Worm (Caenorhabditis elegans) whole organism, late embryonic: Measurements from ENCODE around the gene F44E2.6.

Experiments used
- C08G9.2 ChIP-seq: sonication (generic microtip); optimal IDR thresholded peaks from 2 replicates; lab custom pipeline; 2016; ENCODE audit warnings: mild to moderate bottlenecking, missing genetic modification characterization, moderate library complexity, missing compliant biosample characterization
- C38D4.7 ChIP-seq: fragments of 200-800 bp; sonication (Bioruptor generic); optimal IDR thresholded peaks from 2 replicates; lab custom pipeline; 2018; ENCODE audit warnings: mild to moderate bottlenecking, missing genetic modification characterization, moderate library complexity, missing compliant biosample characterization
- K02D7.2 ChIP-seq: sonication (generic microtip); optimal IDR thresholded peaks from 2 replicates; lab custom pipeline; 2017; ENCODE audit warnings: mild to moderate bottlenecking, missing genetic modification characterization, missing compliant biosample characterization
- K09A11.1 ChIP-seq: sonication (generic microtip); optimal IDR thresholded peaks from 2 replicates; lab custom pipeline; 2017; ENCODE audit warnings: antibody characterized with exemption, mild to moderate bottlenecking, missing genetic modification characterization, missing compliant biosample characterization; ENCODE audit not compliant: insufficient read depth
- T23F11.4 ChIP-seq: fragments of 200-800 bp; sonication (Bioruptor generic); optimal IDR thresholded peaks from 2 replicates; lab custom pipeline; 2018; ENCODE audit warnings: mild to moderate bottlenecking, missing genetic modification characterization, missing compliant biosample characterization
- Y22D7AL.16 ChIP-seq: sonication (generic microtip); optimal IDR thresholded peaks from 2 replicates; lab custom pipeline; 2016; ENCODE audit warnings: missing genetic modification characterization, missing compliant biosample characterization
- ahr-1 ChIP-seq: sonication (generic microtip); optimal IDR thresholded peaks from 2 replicates; lab custom pipeline; 2016; ENCODE audit warnings: missing genetic modification characterization, missing compliant biosample characterization
- ama-1 ChIP-seq: fragments of 150-350 bp; optimal IDR thresholded peaks from 2 replicates; lab custom pipeline; 2014
- ceh-14 ChIP-seq: sonication (generic microtip); optimal IDR thresholded peaks from 2 replicates; lab custom pipeline; 2016; ENCODE audit warnings: missing genotype, missing genetic modification characterization, missing compliant biosample characterization
- ceh-18 ChIP-seq: sonication (generic microtip); optimal IDR thresholded peaks from 2 replicates; lab custom pipeline; 2016; ENCODE audit warnings: missing genetic modification characterization, missing compliant biosample characterization
- ceh-19 ChIP-seq: fragments of 200-800 bp; sonication (Bioruptor generic); optimal IDR thresholded peaks from 2 replicates; lab custom pipeline; 2018; ENCODE audit warnings: mild to moderate bottlenecking, missing genetic modification characterization, missing compliant biosample characterization
- ceh-2 ChIP-seq: sonication (generic microtip); optimal IDR thresholded peaks from 2 replicates; lab custom pipeline; 2016; ENCODE audit warnings: missing genotype, missing genetic modification characterization, missing compliant biosample characterization
- ceh-30 ChIP-seq: fragments of 150-350 bp; optimal IDR thresholded peaks from 2 replicates; lab custom pipeline; 2014; ENCODE audit warnings: missing biosample characterization, missing genetic modification characterization
- ceh-31 ChIP-seq: sonication (generic microtip); optimal IDR thresholded peaks from 2 replicates; lab custom pipeline; 2016; ENCODE audit warnings: missing genetic modification characterization, missing compliant biosample characterization
- ceh-34 ChIP-seq: sonication (generic microtip); optimal IDR thresholded peaks from 2 replicates; lab custom pipeline; 2016; ENCODE audit warnings: mild to moderate bottlenecking, missing genetic modification characterization, missing compliant biosample characterization
- ceh-45 ChIP-seq: fragments of 200-800 bp; sonication (Bioruptor generic); IDR thresholded peaks from 2 replicates; pipeline ENCODE4 v1.3.6; 2022; ENCODE audit warnings: missing genetic modification reagents, missing genetic modification characterization, missing compliant biosample characterization
- ceh-48 ChIP-seq: sonication (generic microtip); optimal IDR thresholded peaks from 2 replicates; lab custom pipeline; 2016; ENCODE audit warnings: missing genetic modification characterization, inconsistent platforms, missing compliant biosample characterization
- che-1 ChIP-seq: sonication (generic microtip); optimal IDR thresholded peaks from 2 replicates; lab custom pipeline; 2016; ENCODE audit warnings: mild to moderate bottlenecking, missing genetic modification characterization, missing compliant biosample characterization
- dmd-4 ChIP-seq: sonication (generic microtip); optimal IDR thresholded peaks from 2 replicates; lab custom pipeline; 2016; ENCODE audit warnings: borderline replicate concordance, missing genetic modification characterization, missing compliant biosample characterization
- elt-4 ChIP-seq: sonication (generic microtip); optimal IDR thresholded peaks from 2 replicates; lab custom pipeline; 2016; ENCODE audit warnings: missing genetic modification characterization, missing compliant biosample characterization
- ets-4 ChIP-seq: sonication (generic microtip); optimal IDR thresholded peaks from 2 replicates; lab custom pipeline; 2016; ENCODE audit warnings: missing genetic modification characterization, missing compliant biosample characterization
- eyg-1 ChIP-seq: sonication (generic microtip); optimal IDR thresholded peaks from 2 replicates; lab custom pipeline; 2016; ENCODE audit warnings: missing genotype, missing genetic modification characterization, missing compliant biosample characterization
- fax-1 ChIP-seq: sonication (generic microtip); optimal IDR thresholded peaks from 2 replicates; lab custom pipeline; 2016; ENCODE audit warnings: missing genotype, missing genetic modification characterization, missing compliant biosample characterization
- fkh-6 ChIP-seq: sonication (generic microtip); optimal IDR thresholded peaks from 2 replicates; lab custom pipeline; 2016; ENCODE audit warnings: missing genetic modification characterization, missing compliant biosample characterization
- hlh-13 ChIP-seq: fragments of 200-800 bp; sonication (Bioruptor generic); optimal IDR thresholded peaks from 2 replicates; lab custom pipeline; 2018; ENCODE audit warnings: mild to moderate bottlenecking, missing genetic modification characterization, missing compliant biosample characterization
- hlh-15 ChIP-seq: sonication (generic microtip); optimal IDR thresholded peaks from 2 replicates; lab custom pipeline; 2016; ENCODE audit warnings: missing genetic modification characterization, missing compliant biosample characterization
- hlh-30 ChIP-seq: sonication (generic microtip); optimal IDR thresholded peaks from 2 replicates; lab custom pipeline; 2017; ENCODE audit warnings: antibody characterized with exemption, missing genetic modification characterization, missing compliant biosample characterization; ENCODE audit not compliant: insufficient read depth
- hlh-8 ChIP-seq: sonication (generic microtip); optimal IDR thresholded peaks from 2 replicates; lab custom pipeline; 2016; ENCODE audit warnings: missing genotype, missing genetic modification characterization, missing compliant biosample characterization
- lim-6 ChIP-seq: sonication (generic microtip); optimal IDR thresholded peaks from 2 replicates; lab custom pipeline; 2016; ENCODE audit warnings: missing genetic modification characterization, missing compliant biosample characterization
- madf-2 ChIP-seq: sonication (generic microtip); optimal IDR thresholded peaks from 2 replicates; lab custom pipeline; 2017; ENCODE audit warnings: missing genetic modification characterization, missing compliant biosample characterization
- mec-3 ChIP-seq: sonication (generic microtip); optimal IDR thresholded peaks from 2 replicates; lab custom pipeline; 2016; ENCODE audit warnings: borderline replicate concordance, missing genetic modification characterization, missing compliant biosample characterization
- nfya-1 ChIP-seq: sonication (generic microtip); optimal IDR thresholded peaks from 2 replicates; lab custom pipeline; 2017; ENCODE audit warnings: missing genetic modification characterization, mild to moderate bottlenecking, missing compliant biosample characterization, antibody characterized with exemption, moderate library complexity
- nhr-11 ChIP-seq: fragments of 150-350 bp; optimal IDR thresholded peaks from 2 replicates; lab custom pipeline; 2014; ENCODE audit warnings: missing biosample characterization, missing genetic modification characterization
- nhr-232 ChIP-seq: sonication (generic microtip); optimal IDR thresholded peaks from 2 replicates; lab custom pipeline; 2016; ENCODE audit warnings: missing genetic modification characterization, missing compliant biosample characterization
- npax-4 ChIP-seq: sonication (generic microtip); optimal IDR thresholded peaks from 2 replicates; lab custom pipeline; 2016; ENCODE audit warnings: missing genetic modification characterization, missing compliant biosample characterization
- odd-2 ChIP-seq: sonication (generic microtip); optimal IDR thresholded peaks from 2 replicates; lab custom pipeline; 2017; ENCODE audit warnings: antibody characterized with exemption, mild to moderate bottlenecking, missing genetic modification characterization, missing compliant biosample characterization
- pag-3 ChIP-seq: sonication (generic microtip); optimal IDR thresholded peaks from 2 replicates; lab custom pipeline; 2016; ENCODE audit warnings: missing compliant biosample characterization, missing genetic modification characterization, borderline replicate concordance
- pax-1 ChIP-seq: fragments of 150-350 bp; optimal IDR thresholded peaks from 2 replicates; lab custom pipeline; 2014; ENCODE audit warnings: missing biosample characterization, missing genetic modification characterization
- pha-2 ChIP-seq: sonication (generic microtip); optimal IDR thresholded peaks from 2 replicates; lab custom pipeline; 2017; ENCODE audit warnings: mild to moderate bottlenecking, missing genetic modification characterization, missing compliant biosample characterization
- ref-2 ChIP-seq: sonication (generic microtip); optimal IDR thresholded peaks from 2 replicates; lab custom pipeline; 2016; ENCODE audit warnings: missing genetic modification characterization, missing compliant biosample characterization
- rnt-1 ChIP-seq: sonication (generic microtip); optimal IDR thresholded peaks from 2 replicates; lab custom pipeline; 2016; ENCODE audit warnings: missing genetic modification characterization, missing compliant biosample characterization
- sdc-2 ChIP-seq: sonication (generic microtip); optimal IDR thresholded peaks from 2 replicates; lab custom pipeline; 2016; ENCODE audit warnings: missing genotype, missing genetic modification characterization, missing compliant biosample characterization
- sox-2 ChIP-seq: fragments of 200-800 bp; sonication (Bioruptor generic); IDR thresholded peaks from 2 replicates; pipeline ENCODE4 v1.3.6; 2022; ENCODE audit warnings: missing genetic modification reagents, missing genetic modification characterization, missing compliant biosample characterization
- tbx-2 ChIP-seq: sonication (generic microtip); optimal IDR thresholded peaks from 2 replicates; lab custom pipeline; 2016; ENCODE audit warnings: missing genetic modification characterization, missing compliant biosample characterization
- tbx-7 ChIP-seq: sonication (generic microtip); optimal IDR thresholded peaks from 2 replicates; lab custom pipeline; 2016; ENCODE audit warnings: missing genotype, missing genetic modification characterization, missing compliant biosample characterization
- unc-42 ChIP-seq: sonication (generic microtip); optimal IDR thresholded peaks from 2 replicates; lab custom pipeline; 2016; ENCODE audit warnings: missing genotype, missing genetic modification characterization, missing compliant biosample characterization
- unc-86 ChIP-seq: sonication (generic microtip); optimal IDR thresholded peaks from 2 replicates; lab custom pipeline; 2016; ENCODE audit warnings: missing genetic modification characterization, missing compliant biosample characterization
- zip-5 ChIP-seq: sonication (generic microtip); optimal IDR thresholded peaks from 2 replicates; lab custom pipeline; 2016; ENCODE audit warnings: missing genetic modification characterization, missing compliant biosample characterization
- ztf-16 ChIP-seq: sonication (generic microtip); optimal IDR thresholded peaks from 2 replicates; lab custom pipeline; 2017; ENCODE audit warnings: missing genetic modification characterization, missing compliant biosample characterization

Gene F44E2.6

ce11 chrIII:8850482-8851047 is 5.6 kb upstream of the F44E2.6 start, which contains the start of gene F44E2.9:
TSS of gene F44E2.9 (minus strand) at chrIII:8850532.
- TF ChIP-seq zip-5 (tag; lab: Kevin White, UChicago) (peak; percentile 66), tbx-2 (tag; lab: Kevin White, UChicago) (peak; percentile 78), hlh-8 (peak; percentile 59), unc-42 (peak; percentile 25), madf-2 (tag; lab: Kevin White, UChicago) (no peak), pax-1 (no peak), C38D4.7 (no peak), C08G9.2 (tag; lab: Kevin White, UChicago) (peak; percentile 87), K02D7.2 (tag; lab: Kevin White, UChicago) (no peak), lim-6 (tag; lab: Kevin White, UChicago) (peak; percentile 21), rnt-1 (tag; lab: Kevin White, UChicago) (peak; percentile 52), fax-1 (tag; lab: Kevin White, UChicago) (peak; percentile 29), ets-4 (tag; lab: Kevin White, UChicago) (peak; percentile 81), nhr-11 (tag; lab: Kevin White, UChicago) (no peak), ceh-31 (tag; lab: Kevin White, UChicago) (peak; percentile 86), ztf-16 (tag; lab: Kevin White, UChicago) (no peak), hlh-30 (tag; lab: Kevin White, UChicago) (peak; percentile 13), elt-4 (no peak), pha-2 (tag; lab: Kevin White, UChicago) (no peak), tbx-7 (tag; lab: Kevin White, UChicago) (peak; percentile 76), pag-3 (tag; lab: Kevin White, UChicago) (no peak), sdc-2 (tag; lab: Kevin White, UChicago) (peak; percentile 11), ceh-30 (tag; lab: Kevin White, UChicago) (no peak), nfya-1 (tag; lab: Kevin White, UChicago) (peak; percentile 22), ceh-18 (tag; lab: Kevin White, UChicago) (peak; percentile 27), mec-3 (tag; lab: Kevin White, UChicago) (peak; percentile 70), sox-2 (GFP tag; lab: Robert Waterston, UW) (no peak), hlh-15 (tag; lab: Kevin White, UChicago) (no peak), nhr-232 (tag; lab: Kevin White, UChicago) (no peak), ref-2 (tag; lab: Kevin White, UChicago) (peak; percentile 51), ceh-14 (tag; lab: Kevin White, UChicago) (peak; percentile 1), ceh-2 (peak; percentile 77), unc-86 (tag; lab: Kevin White, UChicago) (no peak), ceh-34 (tag; lab: Kevin White, UChicago) (no peak), dmd-4 (no peak), Y22D7AL.16 (tag; lab: Kevin White, UChicago) (no peak), ama-1 (lab: Kevin White, UChicago) (no peak)

- TF ChIP-seq ets-4 (tag; lab: Kevin White, UChicago), result no peak
- TF ChIP-seq unc-86 (tag; lab: Kevin White, UChicago), result no peak
- no peak for TF ChIP-seq rnt-1 (tag; lab: Kevin White, UChicago)
- TF ChIP-seq ceh-19 (GFP tag; lab: Kevin White, UChicago), result no peak
These were observed 4.5 kb upstream of the F44E2.6 start, which contains the start of gene F44E2.8 for ce11 chrIII:8849507-8849906. TSS of gene F44E2.8 (minus strand) at chrIII:8849877.

- no peak for TF ChIP-seq nhr-11 (tag; lab: Kevin White, UChicago)
- no peak for TF ChIP-seq tbx-7 (tag; lab: Kevin White, UChicago)
- no peak for TF ChIP-seq che-1
- no peak for TF ChIP-seq npax-4
- no peak for TF ChIP-seq T23F11.4 (GFP tag; lab: Kevin White, UChicago)
- TF ChIP-seq rnt-1 (tag; lab: Kevin White, UChicago), result no peak
- no peak for TF ChIP-seq K09A11.1
- TF ChIP-seq ceh-48 (tag; lab: Kevin White, UChicago), result no peak
- no peak for TF ChIP-seq ahr-1 (tag; lab: Kevin White, UChicago)
- TF ChIP-seq lim-6 (tag; lab: Kevin White, UChicago), result no peak
- no peak for TF ChIP-seq odd-2
- TF ChIP-seq unc-86 (tag; lab: Kevin White, UChicago), result no peak
- no peak for TF ChIP-seq hlh-13 (GFP tag; lab: Kevin White, UChicago)
- TF ChIP-seq ceh-45 (GFP tag; lab: Robert Waterston, UW), result no peak
- no peak for TF ChIP-seq unc-42
- no peak for TF ChIP-seq sox-2 (GFP tag; lab: Robert Waterston, UW)
- no peak for TF ChIP-seq dmd-4
- no peak for TF ChIP-seq fkh-6 (tag; lab: Kevin White, UChicago)
- no peak for TF ChIP-seq eyg-1 (tag; lab: Kevin White, UChicago)
- no peak for TF ChIP-seq ceh-14 (tag; lab: Kevin White, UChicago)
These were observed 3.4 kb upstream of the F44E2.6 start, which contains the start of gene F44E2.7 for ce11 chrIII:8848372-8848771. TSS of gene F44E2.7 (minus strand) at chrIII:8848472.
